Fruit fly (Drosophila melanogaster) whole organism, pupa: ENCODE measurements around the gene CG4597.

Source experiments
- CG10348 ChIP-seq: fragments of 200-800 bp; sonication (Bioruptor generic); IDR thresholded peaks from 2 replicates; pipeline ENCODE4 v1.3.6; 2022; ENCODE audit warnings: missing biosample characterization, missing genetic modification characterization
- CG12605 ChIP-seq: fragments of 200-800 bp; sonication (Bioruptor generic); IDR thresholded peaks from 2 replicates; pipeline ENCODE4 v1.3.6; 2022; ENCODE audit warnings: missing biosample characterization, missing genetic modification characterization
- CG13204 ChIP-seq: fragments of 200-800 bp; sonication (Bioruptor generic); optimal IDR thresholded peaks from 2 replicates; lab custom pipeline; 2018; ENCODE audit warnings: missing biosample characterization, mild to moderate bottlenecking, missing genetic modification characterization, moderate library complexity
- CG14655 ChIP-seq: fragments of 200-800 bp; sonication (Bioruptor generic); optimal IDR thresholded peaks from 3 replicates; lab custom pipeline; 2017; ENCODE audit warnings: mild to moderate bottlenecking, missing biosample characterization, missing genetic modification reagents, missing genetic modification characterization
- CG15710 ChIP-seq: fragments of 200-800 bp; sonication (Bioruptor generic); optimal IDR thresholded peaks from 2 replicates; lab custom pipeline; 2018; ENCODE audit warnings: missing biosample characterization, mild to moderate bottlenecking, missing genetic modification characterization, moderate library complexity
- CG17806 ChIP-seq: fragments of 200-800 bp; sonication (Bioruptor generic); optimal IDR thresholded peaks from 2 replicates; lab custom pipeline; 2018; ENCODE audit warnings: missing biosample characterization, mild to moderate bottlenecking, missing genetic modification characterization, moderate library complexity
- CG32121 ChIP-seq: fragments of 200-800 bp; sonication (Bioruptor generic); IDR thresholded peaks from 2 replicates; pipeline ENCODE4 v1.3.6; 2022; ENCODE audit warnings: missing biosample characterization, missing genetic modification characterization
- CG34367 ChIP-seq: fragments of 200-800 bp; sonication (Bioruptor generic); optimal IDR thresholded peaks from 2 replicates; lab custom pipeline; 2018; ENCODE audit warnings: missing biosample characterization, mild to moderate bottlenecking, missing genetic modification characterization
- CG4496 ChIP-seq: fragments of 200-800 bp; sonication (Bioruptor generic); IDR thresholded peaks from 3 replicates; pipeline ENCODE4 v1.3.6; 2022; ENCODE audit warnings: missing biosample characterization, missing genetic modification characterization
- CG8159 ChIP-seq: fragments of 200-800 bp; sonication (Bioruptor generic); optimal IDR thresholded peaks from 3 replicates; lab custom pipeline; 2018; ENCODE audit warnings: missing biosample characterization, mild to moderate bottlenecking, missing genetic modification characterization, moderate library complexity
- CG8301 ChIP-seq: fragments of 200-800 bp; sonication (Bioruptor generic); optimal IDR thresholded peaks from 2 replicates; lab custom pipeline; 2018; ENCODE audit warnings: missing biosample characterization, mild to moderate bottlenecking, missing genetic modification characterization
- CG9948 ChIP-seq: fragments of 200-800 bp; sonication (Bioruptor generic); optimal IDR thresholded peaks from 2 replicates; lab custom pipeline; 2018; ENCODE audit warnings: missing biosample characterization, mild to moderate bottlenecking, missing genetic modification characterization, moderate library complexity
- D1 ChIP-seq: fragments of 200-800 bp; sonication (Bioruptor generic); optimal IDR thresholded peaks from 2 replicates; lab custom pipeline; 2018; ENCODE audit warnings: missing biosample characterization, mild to moderate bottlenecking, missing genetic modification characterization, moderate library complexity
- EcR ChIP-seq: fragments of 200-800 bp; sonication (Bioruptor generic); optimal IDR thresholded peaks from 3 replicates; lab custom pipeline; 2019; ENCODE audit warnings: missing biosample characterization, missing genetic modification characterization, mild to moderate bottlenecking, moderate library complexity, missing genetic modification reagents
- Ets98B ChIP-seq: fragments of 200-800 bp; sonication (Bioruptor generic); IDR thresholded peaks from 2 replicates; pipeline ENCODE4 v1.3.6; 2022; ENCODE audit warnings: missing biosample characterization, missing genetic modification characterization
- Pif1A ChIP-seq: fragments of 200-800 bp; sonication (Bioruptor generic); optimal IDR thresholded peaks from 3 replicates; lab custom pipeline; 2016; ENCODE audit warnings: missing biosample characterization, missing genetic modification characterization
- Pif1B ChIP-seq: fragments of 200-800 bp; sonication (Bioruptor generic); optimal IDR thresholded peaks from 3 replicates; lab custom pipeline; 2016; ENCODE audit warnings: missing biosample characterization, missing genetic modification characterization
- Snoo ChIP-seq: fragments of 200-800 bp; sonication (Bioruptor generic); optimal IDR thresholded peaks from 3 replicates; lab custom pipeline; 2017; ENCODE audit warnings: missing biosample characterization, mild to moderate bottlenecking, missing genetic modification characterization, inconsistent platforms
- fd96Ca ChIP-seq: fragments of 200-800 bp; sonication (Bioruptor generic); IDR thresholded peaks from 3 replicates; pipeline ENCODE4 v1.3.6; 2022; ENCODE audit warnings: missing biosample characterization, missing genetic modification characterization
- gl ChIP-seq: fragments of 200-800 bp; sonication (Bioruptor generic); optimal IDR thresholded peaks from 2 replicates; lab custom pipeline; 2018; ENCODE audit warnings: missing biosample characterization, mild to moderate bottlenecking, missing genetic modification characterization
- rn ChIP-seq: fragments of 200-800 bp; sonication (Bioruptor generic); IDR thresholded peaks from 2 replicates; pipeline ENCODE4 v1.3.6; 2022; ENCODE audit warnings: missing biosample characterization, missing genetic modification characterization

CG4597 gene

DNA sequence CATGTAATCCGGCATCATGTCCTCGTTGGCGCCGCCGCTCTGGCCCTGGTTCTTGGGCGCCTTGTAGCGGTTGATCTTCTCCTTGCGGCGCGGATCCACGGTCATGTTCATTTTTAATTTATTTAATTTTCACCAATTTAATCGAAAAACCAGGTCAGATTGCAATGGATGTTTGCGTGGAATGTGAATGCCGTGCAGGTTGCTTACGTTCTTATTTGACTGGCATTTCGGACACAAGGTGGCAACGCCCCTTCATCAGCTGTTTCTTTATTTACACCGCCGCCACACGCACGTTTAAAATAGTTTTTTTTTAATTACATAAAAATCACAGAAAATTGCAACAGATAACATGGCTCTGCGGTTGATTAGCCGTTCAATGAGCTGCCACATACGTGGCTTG is 6.8 kb downstream of the CG4597 start, which contains the start of the genes CG10674 and CG4611:
CG10674 (minus strand) TSS at position 170 of the 400 bp plus-strand sequence.
CG4611 (plus strand) TSS at position 254 of the 400 bp plus-strand sequence.
- TF ChIP-seq CG8159 (no peak), rn (GFP tag; lab: Robert Waterston, UW) (no peak), CG34367 (tag; lab: Kevin White, UChicago) (no peak), CG10348 (GFP tag; lab: Robert Waterston, UW) (no peak), CG8301 (tag; lab: Kevin White, UChicago) (no peak), Pif1B (GFP tag; lab: Kevin White, UChicago) (no peak), Snoo (tag; lab: Kevin White, UChicago) (no peak), gl (tag; lab: Kevin White, UChicago) (no peak)

DNA sequence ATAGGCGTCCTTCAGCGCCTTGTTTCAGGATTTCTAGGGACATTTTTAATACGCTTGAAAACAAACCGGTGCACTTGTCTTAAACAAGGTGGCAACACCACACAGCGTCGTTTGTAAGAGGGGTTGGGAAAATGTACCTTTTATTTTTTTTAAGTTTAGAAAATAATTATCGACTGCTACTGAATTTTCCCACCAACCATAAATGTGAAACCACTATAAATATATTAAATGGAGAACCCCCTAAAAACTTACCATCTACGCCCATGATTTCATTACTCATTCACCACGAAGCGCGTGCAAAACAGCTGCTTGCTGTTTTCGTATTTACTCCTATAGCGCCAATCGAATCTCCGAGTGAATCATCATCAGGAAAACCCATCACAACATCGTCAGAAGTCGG is 10.0 kb downstream of the CG4597 start, which contains the start of the genes Tcs5 and CHMP2B:
Tcs5 (minus strand) TSS at position 84 of the 400 bp plus-strand sequence.
CHMP2B (plus strand) TSS at position 308 of the 400 bp plus-strand sequence.
- TF ChIP-seq CG34367 (tag; lab: Kevin White, UChicago) = peak; percentile 100
- peak; percentile 100 for TF ChIP-seq CG32121 (GFP tag; lab: Robert Waterston, UW)
- peak; percentile 100 for TF ChIP-seq Pif1B (GFP tag; lab: Kevin White, UChicago)
- TF ChIP-seq Ets98B (GFP tag; lab: Robert Waterston, UW) = peak; percentile 100
- peak; percentile 100 for TF ChIP-seq CG14655 (GFP tag; lab: Kevin White, UChicago)
- peak; percentile 100 for TF ChIP-seq CG9948 (tag; lab: Kevin White, UChicago)
- TF ChIP-seq CG13204 (GFP tag; lab: Kevin White, UChicago) = peak; percentile 98
- TF ChIP-seq CG8159 = peak; percentile 100
- peak; percentile 100 for TF ChIP-seq rn (GFP tag; lab: Robert Waterston, UW)
- TF ChIP-seq CG17806 (tag; lab: Kevin White, UChicago) = peak; percentile 100
- TF ChIP-seq gl (tag; lab: Kevin White, UChicago) = peak; percentile 99
- peak; percentile 100 for TF ChIP-seq CG10348 (GFP tag; lab: Robert Waterston, UW)
- TF ChIP-seq CG4496 (GFP tag; lab: Robert Waterston, UW) = peak; percentile 100
- peak; percentile 71 for TF ChIP-seq EcR (GFP tag; lab: Kevin White, UChicago)
- TF ChIP-seq Snoo (tag; lab: Kevin White, UChicago) = peak; percentile 100
- TF ChIP-seq CG15710 (tag; lab: Kevin White, UChicago) = peak; percentile 100
- TF ChIP-seq CG8301 (tag; lab: Kevin White, UChicago) = peak; percentile 100
- no peak for TF ChIP-seq D1 (tag; lab: Kevin White, UChicago)
- peak; percentile 100 for TF ChIP-seq Pif1A (GFP tag; lab: Kevin White, UChicago)
- TF ChIP-seq CG12605 (GFP tag; lab: Robert Waterston, UW) = peak; percentile 100
- TF ChIP-seq fd96Ca (GFP tag; lab: Robert Waterston, UW) = peak; percentile 100

DNA sequence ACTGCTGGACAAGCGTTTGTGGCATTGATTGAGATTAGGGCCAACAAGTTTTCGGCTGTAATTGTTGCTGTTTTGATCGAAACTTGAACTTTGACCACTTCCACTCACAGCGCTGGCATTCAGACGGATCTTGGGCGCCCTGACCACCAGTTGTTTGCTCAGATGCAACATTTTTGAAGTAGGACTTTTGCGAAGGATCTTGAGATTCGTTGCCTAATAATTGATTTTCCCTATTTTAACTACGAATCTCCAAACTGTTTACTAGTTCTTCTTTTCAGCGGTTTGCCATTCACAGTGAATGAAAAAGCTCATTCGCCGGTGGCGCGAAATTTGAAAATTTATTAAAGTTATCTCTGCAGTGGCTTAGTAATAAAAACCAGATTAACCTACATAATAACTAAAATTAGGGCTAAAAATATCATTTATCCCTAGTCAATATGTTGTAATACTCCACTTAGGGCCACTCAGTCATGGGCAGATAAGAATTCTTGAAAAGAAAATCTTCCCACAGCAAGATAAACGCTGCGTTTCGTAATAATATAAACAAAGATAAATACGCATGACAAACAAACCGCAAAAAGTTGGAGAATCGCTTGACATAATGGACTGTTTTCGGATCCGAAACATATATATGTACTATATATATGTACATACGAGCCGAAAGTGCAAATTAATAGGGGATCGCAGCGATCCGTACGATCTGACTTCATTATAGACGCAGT is 12.2 kb downstream of the CG4597 start, which contains the start of the genes Dhrs4 and Gdap1:
Dhrs4 (minus strand) TSS at position 267 of the 722 bp plus-strand sequence.
Gdap1 (plus strand) TSS at position 574 of the 722 bp plus-strand sequence.
- TF ChIP-seq Ets98B (GFP tag; lab: Robert Waterston, UW) (0 out of 2 replicates have a peak, but pooled peaks have one; percentile 18), CG15710 (tag; lab: Kevin White, UChicago) (no peak), Snoo (tag; lab: Kevin White, UChicago) (peak; percentile 9), Pif1B (GFP tag; lab: Kevin White, UChicago) (no peak), gl (tag; lab: Kevin White, UChicago) (peak; percentile 69), CG8301 (tag; lab: Kevin White, UChicago) (no peak), CG32121 (GFP tag; lab: Robert Waterston, UW) (no peak), fd96Ca (GFP tag; lab: Robert Waterston, UW) (0 out of 3 replicates have a peak, but pooled peaks have one; percentile 30)
- TF ChIP-seq, all 21 proteins: peak for 4

DNA sequence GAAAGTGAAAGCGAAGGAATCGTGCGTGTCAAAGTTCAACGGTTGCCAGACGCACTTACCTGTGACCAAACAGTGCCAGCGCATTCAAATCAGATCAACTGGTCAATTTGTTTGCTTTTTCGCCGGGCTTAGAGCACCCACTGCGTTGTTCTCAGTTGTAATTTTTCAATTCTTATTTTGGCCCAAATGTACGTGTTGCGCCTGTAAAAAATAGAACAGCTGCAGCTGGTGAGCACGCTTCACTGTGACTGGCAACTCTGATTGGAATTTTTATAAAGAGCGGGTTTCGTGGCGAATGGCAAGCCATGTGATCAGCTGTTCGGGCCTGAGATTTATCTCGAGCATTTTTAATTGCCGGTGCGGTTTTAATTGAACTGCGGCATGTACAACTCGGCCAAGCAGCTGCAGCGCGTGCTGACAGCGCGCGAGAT is 16.5 kb downstream of the CG4597 start, which contains the start of the genes Fitm and AlaRS-m:
Fitm (minus strand) TSS at position 250 of the 431 bp plus-strand sequence.
AlaRS-m (plus strand) TSS at position 285 of the 431 bp plus-strand sequence.
- TF ChIP-seq Pif1B (GFP tag; lab: Kevin White, UChicago) (no peak), CG4496 (GFP tag; lab: Robert Waterston, UW) (no peak), CG8159 (no peak), fd96Ca (GFP tag; lab: Robert Waterston, UW) (no peak), CG34367 (tag; lab: Kevin White, UChicago) (no peak), D1 (tag; lab: Kevin White, UChicago) (no peak), CG8301 (tag; lab: Kevin White, UChicago) (no peak)

DNA sequence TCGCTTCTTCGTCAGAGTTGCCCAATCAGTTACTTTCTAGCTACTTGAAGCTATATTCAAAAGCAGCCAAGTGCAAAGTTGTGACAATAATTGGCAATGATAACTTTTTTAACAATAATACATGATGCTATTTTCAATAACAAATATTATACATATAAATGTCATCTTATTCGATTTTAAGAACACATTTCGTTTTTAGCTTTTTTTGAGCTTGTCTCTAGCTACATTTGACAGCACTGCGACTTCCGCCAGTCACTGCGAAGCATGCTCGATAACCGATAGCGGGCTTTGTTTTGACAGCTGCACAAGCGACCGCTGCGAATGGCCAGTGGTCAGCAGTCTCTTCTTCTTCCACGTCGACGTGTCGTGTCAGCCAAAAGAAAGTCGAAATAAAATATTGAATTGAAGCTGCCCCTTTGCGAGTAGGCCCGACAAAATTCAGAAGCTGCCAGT is 23.1 kb downstream of the CG4597 start, which contains the start of the genes Gen and Srp54k:
Gen (minus strand) TSS at position 23 of the 453 bp plus-strand sequence.
Srp54k (plus strand) TSS at position 325 of the 453 bp plus-strand sequence.
- TF ChIP-seq CG9948 (tag; lab: Kevin White, UChicago) = no peak
- peak; percentile 31 for TF ChIP-seq CG15710 (tag; lab: Kevin White, UChicago)
- peak; percentile 12; the same call in 1 of the 3 replicates for TF ChIP-seq CG4496 (GFP tag; lab: Robert Waterston, UW)
